Worm (Caenorhabditis elegans): Measurements from ENCODE around the gene mutd-1.
A peak's percentile ranks its signal among the peaks of the same experiment; 100 is the strongest.

The mutd-1 gene

DNA sequence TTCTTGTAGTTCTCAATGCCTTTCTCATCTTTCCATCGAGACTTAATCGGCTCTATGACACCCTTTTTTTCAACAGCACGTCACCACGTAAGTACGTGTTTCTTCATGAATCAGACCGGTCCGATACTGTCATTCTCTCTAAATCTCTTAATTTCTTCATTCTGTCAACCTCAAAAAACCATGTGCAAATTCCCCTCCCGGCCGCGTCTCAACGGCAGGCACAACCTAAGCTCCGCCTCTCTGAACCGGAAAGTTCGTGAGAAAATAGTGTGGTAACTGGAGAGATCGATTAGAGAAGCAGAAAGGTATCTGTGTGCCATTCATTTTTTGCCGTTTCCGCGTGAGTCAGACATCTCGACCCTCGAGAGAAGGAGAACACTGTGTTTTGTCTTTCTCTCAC is 19.3 kb downstream of the mutd-1 start, which contains the start of gene nas-8:
Gene nas-8, plus strand, starts transcription at position 301 of the 400 bp plus-strand sequence.
- TF ChIP-seq che-1 (tag; optimal IDR thresholded peaks at IDR 0.05) = no peak
- TF ChIP-seq ceh-18 (tag; optimal IDR thresholded peaks at IDR 0.05) = no peak
- no peak for TF ChIP-seq ceh-48 (tag; optimal IDR thresholded peaks at IDR 0.05)
- TF ChIP-seq hlh-15 (tag; optimal IDR thresholded peaks at IDR 0.05) = no peak

DNA sequence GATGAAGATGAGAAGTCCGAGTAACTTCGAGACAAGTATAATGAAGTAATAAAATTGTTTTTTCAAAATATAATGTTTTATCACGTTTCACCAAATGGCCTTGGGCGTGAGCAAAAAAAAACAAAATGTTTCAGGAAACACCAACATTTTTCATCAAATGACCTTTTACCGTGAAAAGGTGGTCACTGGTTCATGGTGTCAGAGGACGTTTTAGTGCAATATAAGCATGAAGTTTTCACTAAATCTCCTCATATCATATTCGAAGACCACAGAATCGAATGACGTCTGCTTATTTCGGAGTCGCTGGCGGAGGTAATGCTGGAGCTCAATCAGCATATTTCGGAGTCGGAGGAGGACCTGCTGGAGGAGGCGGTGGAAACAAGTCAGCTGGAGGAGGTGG is 22.5 kb downstream of the mutd-1 start, which contains the start of the genes ZC477.7 and ssq-3:
Gene ZC477.7, minus strand, starts transcription at position 101 of the 400 bp plus-strand sequence.
Gene ssq-3, plus strand, starts transcription at position 251 of the 400 bp plus-strand sequence.
- TF ChIP-seq ceh-19 (GFP tag; optimal IDR thresholded peaks at IDR 0.05) (no peak), lin-11 (tag; optimal IDR thresholded peaks at IDR 0.05) (no peak), pha-4 (tag; optimal IDR thresholded peaks at IDR 0.05) (no peak), F13H6.1 (tag; optimal IDR thresholded peaks at IDR 0.05) (no peak), Y22D7AL.16 (tag; optimal IDR thresholded peaks at IDR 0.05) (no peak), unc-42 (tag; optimal IDR thresholded peaks at IDR 0.05) (no peak), madf-2 (tag; optimal IDR thresholded peaks at IDR 0.05) (no peak), pax-1 (tag; optimal IDR thresholded peaks at IDR 0.05) (no peak), dve-1 (tag; optimal IDR thresholded peaks at IDR 0.05) (no peak), nhr-11 (tag; optimal IDR thresholded peaks at IDR 0.05) (no peak), ceh-22 (tag; optimal IDR thresholded peaks at IDR 0.05) (no peak), elt-2 (tag; optimal IDR thresholded peaks at IDR 0.05) (no peak)

DNA sequence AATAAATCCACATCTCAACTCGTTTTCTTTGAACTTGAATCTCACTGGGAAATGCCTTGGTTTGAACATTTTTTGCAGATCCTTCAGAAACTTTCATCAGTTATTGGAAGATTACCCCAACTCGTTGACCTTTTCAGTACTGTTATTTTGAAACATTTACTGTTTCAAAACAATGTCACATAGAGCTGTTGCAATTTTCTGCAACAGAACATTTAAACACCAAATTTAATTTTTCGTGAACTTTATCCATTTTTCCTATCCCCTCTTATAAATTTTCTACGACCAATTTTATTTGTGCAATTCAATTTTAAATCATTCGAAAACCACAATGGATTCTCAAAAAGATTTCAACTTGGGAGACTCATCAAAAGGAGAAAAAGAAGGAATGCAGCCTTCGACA is 26.0 kb downstream of the mutd-1 start, which contains the start of gene ZC477.2:
Gene ZC477.2, plus strand, starts transcription at position 301 of the 400 bp plus-strand sequence.
- TF ChIP-seq C08G9.2 (tag; optimal IDR thresholded peaks at IDR 0.05) (no peak), sdc-2 (tag; optimal IDR thresholded peaks at IDR 0.05) (no peak), elt-2 (tag; optimal IDR thresholded peaks at IDR 0.05) (no peak), elt-4 (tag; optimal IDR thresholded peaks at IDR 0.05) (no peak), ceh-48 (tag; optimal IDR thresholded peaks at IDR 0.05) (no peak), ceh-45 (GFP tag; IDR thresholded peaks at IDR 0.05) (no peak), syd-9 (tag; optimal IDR thresholded peaks at IDR 0.05) (no peak), hlh-15 (tag; optimal IDR thresholded peaks at IDR 0.05) (no peak), fkh-6 (tag; optimal IDR thresholded peaks at IDR 0.05) (no peak), unc-3 (GFP tag; conservative IDR thresholded peaks at IDR 0.05) (no peak), unc-3 (tag; optimal IDR thresholded peaks at IDR 0.05) (no peak), zip-5 (tag; optimal IDR thresholded peaks at IDR 0.05) (no peak), dve-1 (tag; optimal IDR thresholded peaks at IDR 0.05) (no peak), unc-86 (tag; optimal IDR thresholded peaks at IDR 0.05) (no peak), pha-2 (tag; optimal IDR thresholded peaks at IDR 0.05) (no peak), pat-9 (tag; optimal IDR thresholded peaks at IDR 0.05) (no peak), pqm-1 (tag; optimal IDR thresholded peaks at IDR 0.05) (no peak), T23F11.4 (GFP tag; optimal IDR thresholded peaks at IDR 0.05) (no peak)

ce11 chrIV:7103211-7103679 is 30.6 kb downstream of the mutd-1 start, which contains the start of the genes rde-8 and ZC477.3:
rde-8 (minus strand) TSS chrIV:7103261.
ZC477.3 (plus strand) TSS chrIV:7103492.
- peak; percentile 37 for TF ChIP-seq nfya-1 (tag; optimal IDR thresholded peaks at IDR 0.05)
- peak; percentile 16 for TF ChIP-seq unc-42 (tag; optimal IDR thresholded peaks at IDR 0.05)
- no peak for TF ChIP-seq T23F11.4 (GFP tag; optimal IDR thresholded peaks at IDR 0.05)

DNA sequence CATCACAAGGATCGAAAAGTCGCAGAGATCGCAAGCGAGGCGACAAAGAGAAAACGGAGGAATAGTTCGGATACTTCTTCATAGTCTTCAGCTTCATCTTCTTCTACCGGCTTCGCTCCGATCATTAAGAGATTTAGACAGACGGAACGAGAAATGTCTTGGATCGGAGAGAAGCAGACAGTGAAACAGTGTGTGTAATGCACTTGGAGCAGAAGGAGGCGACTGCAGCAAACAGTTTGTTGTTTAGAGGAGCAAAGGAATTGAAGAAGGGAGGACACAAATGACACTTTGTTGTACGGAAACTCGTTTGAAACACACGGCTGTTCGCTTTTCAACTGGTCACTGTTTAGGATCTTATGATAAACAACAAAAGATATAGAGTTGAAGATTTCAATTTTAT is 34.5 kb downstream of the mutd-1 start:
- TF ChIP-seq odd-2 (tag; optimal IDR thresholded peaks at IDR 0.05) = no peak
- TF ChIP-seq ceh-18 (tag; optimal IDR thresholded peaks at IDR 0.05) = peak; percentile 46
- no peak for TF ChIP-seq ceh-31 (tag; optimal IDR thresholded peaks at IDR 0.05)
- no peak for TF ChIP-seq hlh-8 (tag; optimal IDR thresholded peaks at IDR 0.05)
- no peak for TF ChIP-seq ceh-45 (GFP tag; IDR thresholded peaks at IDR 0.05)
- no peak for TF ChIP-seq ttx-3 (tag; optimal IDR thresholded peaks at IDR 0.05)
- TF ChIP-seq pha-2 (tag; optimal IDR thresholded peaks at IDR 0.05) = no peak
- peak; percentile 21 for TF ChIP-seq unc-55 (GFP tag; optimal IDR thresholded peaks at IDR 0.05)
- peak; percentile 56 for TF ChIP-seq ceh-34 (tag; optimal IDR thresholded peaks at IDR 0.05)
- TF ChIP-seq fkh-10 (GFP tag; optimal IDR thresholded peaks at IDR 0.05) = no peak
- TF ChIP-seq C08G9.2 (tag; optimal IDR thresholded peaks at IDR 0.05) = no peak
- no peak for TF ChIP-seq hlh-30 (tag; optimal IDR thresholded peaks at IDR 0.05; ENCODE audit: insufficient read depth)
- TF ChIP-seq tbx-2 (tag; optimal IDR thresholded peaks at IDR 0.05) = peak; percentile 24
- no peak for TF ChIP-seq gmeb-2 (tag; optimal IDR thresholded peaks at IDR 0.05)
- no peak for TF ChIP-seq pqm-1 (tag; optimal IDR thresholded peaks at IDR 0.05)
- TF ChIP-seq che-1 (tag; optimal IDR thresholded peaks at IDR 0.05) = no peak
- TF ChIP-seq ceh-2 (tag; optimal IDR thresholded peaks at IDR 0.05) = no peak
- no peak for TF ChIP-seq lim-6 (tag; optimal IDR thresholded peaks at IDR 0.05)
- no peak for TF ChIP-seq ztf-16 (tag; optimal IDR thresholded peaks at IDR 0.05)
- TF ChIP-seq mec-3 (tag; optimal IDR thresholded peaks at IDR 0.05; ENCODE audit: borderline replicate concordance) = no peak
- TF ChIP-seq nhr-11 (tag; optimal IDR thresholded peaks at IDR 0.05) = no peak

Data from whole organism, late embryonic.